Fruit fly (Drosophila melanogaster) whole organism, embryonic: ENCODE results near the gene CG10011.
A peak's percentile ranks its signal among the peaks of the same experiment; 100 is the strongest.

Experiments
- Abd-B ChIP-seq: fragments of 200-800 bp; sonication (Bioruptor generic); optimal IDR thresholded peaks from 2 replicates; lab custom pipeline; 2018; ENCODE audit warnings: missing biosample characterization, mild to moderate bottlenecking, missing genetic modification characterization, moderate library complexity
- Asciz ChIP-seq: fragments of 200-800 bp; sonication (Bioruptor generic); optimal IDR thresholded peaks from 2 replicates; lab custom pipeline; 2017; ENCODE audit warnings: missing biosample characterization, mild to moderate bottlenecking, missing genetic modification characterization, missing genetic modification reagents
- Awh ChIP-seq: fragments of 200-800 bp; sonication (Bioruptor generic); IDR thresholded peaks from 2 replicates; pipeline ENCODE4, ENCODE4 v1.3.6; 2022; ENCODE audit warnings: missing biosample characterization, missing genetic modification characterization
- C15 ChIP-seq: fragments of 200-800 bp; sonication (Bioruptor generic); IDR thresholded peaks from 3 replicates; pipeline ENCODE4 v1.3.6; 2022; ENCODE audit warnings: missing biosample characterization, missing genetic modification characterization
- CG11247 ChIP-seq: fragments of 200-800 bp; sonication (Bioruptor generic); IDR thresholded peaks from 2 replicates; pipeline ENCODE4 v1.3.6; 2022; ENCODE audit warnings: missing biosample characterization, missing genetic modification characterization
- CG11695 ChIP-seq: fragments of 200-800 bp; sonication (Bioruptor generic); IDR thresholded peaks from 3 replicates; pipeline ENCODE4 v1.3.6; 2022; ENCODE audit warnings: missing biosample characterization, missing genetic modification characterization
- CG12071 ChIP-seq: fragments of 200-800 bp; sonication (Bioruptor generic); optimal IDR thresholded peaks from 3 replicates; lab custom pipeline; 2018; ENCODE audit warnings: missing biosample characterization, mild to moderate bottlenecking, missing genetic modification characterization
- CG12155 ChIP-seq: fragments of 200-800 bp; sonication (Bioruptor generic); optimal IDR thresholded peaks from 3 replicates; lab custom pipeline; 2016; ENCODE audit warnings: missing biosample characterization, missing genetic modification characterization
- CG12219 ChIP-seq: fragments of 200-800 bp; sonication (Bioruptor generic); optimal IDR thresholded peaks from 3 replicates; lab custom pipeline; 2018; ENCODE audit warnings: missing biosample characterization, mild to moderate bottlenecking, missing genetic modification characterization
- CG12236 ChIP-seq: fragments of 200-800 bp; sonication (Bioruptor generic); optimal IDR thresholded peaks from 2 replicates; lab custom pipeline; 2016; ENCODE audit warnings: missing biosample characterization, missing genetic modification characterization
- CG12769 ChIP-seq: fragments of 200-800 bp; sonication (Bioruptor generic); optimal IDR thresholded peaks from 2 replicates; lab custom pipeline; 2019; ENCODE audit warnings: missing biosample characterization, mild to moderate bottlenecking, missing genetic modification characterization, moderate library complexity
- CG13424 ChIP-seq: fragments of 200-800 bp; sonication (Bioruptor generic); optimal IDR thresholded peaks from 2 replicates; lab custom pipeline; 2019; ENCODE audit warnings: missing biosample characterization, mild to moderate bottlenecking, missing genetic modification characterization, moderate library complexity
- CG13624 ChIP-seq: fragments of 200-800 bp; sonication (Bioruptor generic); optimal IDR thresholded peaks from 2 replicates; lab custom pipeline; 2016; ENCODE audit warnings: missing biosample characterization, missing genetic modification characterization
- CG15696 ChIP-seq: fragments of 200-800 bp; sonication (Bioruptor generic); optimal IDR thresholded peaks from 2 replicates; lab custom pipeline; 2019; ENCODE audit warnings: missing biosample characterization, mild to moderate bottlenecking, missing genetic modification characterization, moderate library complexity
- CG18011 ChIP-seq: fragments of 200-800 bp; sonication (Bioruptor generic); optimal IDR thresholded peaks from 2 replicates; lab custom pipeline; 2017; ENCODE audit warnings: missing biosample characterization, missing genetic modification characterization, mild to moderate bottlenecking, moderate library complexity, missing genotype
- CG2875 ChIP-seq: fragments of 200-800 bp; sonication (Bioruptor generic); optimal IDR thresholded peaks from 2 replicates; lab custom pipeline; 2017; ENCODE audit warnings: missing biosample characterization, mild to moderate bottlenecking, missing genetic modification characterization, missing genetic modification reagents
- CG32532 ChIP-seq: fragments of 200-800 bp; sonication (Bioruptor generic); IDR thresholded peaks from 2 replicates; pipeline ENCODE4 v1.3.6; 2022; ENCODE audit warnings: missing biosample characterization, missing genetic modification characterization
- CG3281 ChIP-seq: fragments of 200-800 bp; sonication (Bioruptor generic); optimal IDR thresholded peaks from 3 replicates; lab custom pipeline; 2017; ENCODE audit warnings: missing biosample characterization, mild to moderate bottlenecking, missing genetic modification characterization
- CG33213 ChIP-seq: fragments of 200-800 bp; sonication (Bioruptor generic); optimal IDR thresholded peaks from 3 replicates; lab custom pipeline; 2016; ENCODE audit warnings: missing biosample characterization, missing genetic modification characterization
- CG4328 ChIP-seq: fragments of 200-800 bp; sonication (Bioruptor generic); optimal IDR thresholded peaks from 3 replicates; lab custom pipeline; 2017; ENCODE audit warnings: missing biosample characterization, missing genetic modification reagents, missing genetic modification characterization
- CG4360 ChIP-seq: fragments of 200-800 bp; sonication (Bioruptor generic); IDR thresholded peaks from 2 replicates; pipeline ENCODE4 v1.3.6; 2022; ENCODE audit warnings: missing biosample characterization, missing genetic modification characterization
- CG6254 ChIP-seq: fragments of 200-800 bp; sonication (Bioruptor generic); optimal IDR thresholded peaks from 3 replicates; lab custom pipeline; 2017; ENCODE audit warnings: mild to moderate bottlenecking, missing biosample characterization, missing genetic modification reagents, missing genetic modification characterization
- CG7271 ChIP-seq: fragments of 200-800 bp; sonication (Bioruptor generic); optimal IDR thresholded peaks from 2 replicates; lab custom pipeline; 2018; ENCODE audit warnings: missing biosample characterization, mild to moderate bottlenecking, missing genetic modification characterization, moderate library complexity
- CG7786 ChIP-seq: fragments of 200-800 bp; sonication (Bioruptor generic); optimal IDR thresholded peaks from 2 replicates; lab custom pipeline; 2016; ENCODE audit warnings: missing biosample characterization, missing genetic modification characterization
- CTCF ChIP-seq: fragments of 200-800 bp; sonication (Bioruptor generic); optimal IDR thresholded peaks from 2 replicates; lab custom pipeline; 2017; ENCODE audit warnings: missing biosample characterization, mild to moderate bottlenecking, missing genetic modification characterization, moderate library complexity
- Dfd ChIP-seq, 2 experiments: fragments of >200 bp; optimal IDR thresholded peaks; 2 replicates each; lab custom pipeline; 2017; ENCODE audit warnings: missing biosample characterization in 2 of 2, missing genetic modification characterization in 2 of 2
- H2.0 ChIP-seq: fragments of 200-800 bp; sonication (Bioruptor generic); IDR thresholded peaks from 2 replicates; pipeline ENCODE4 v1.3.6; 2022; ENCODE audit warnings: missing biosample characterization, missing genetic modification characterization
- NK7.1 ChIP-seq: fragments of 200-800 bp; sonication (Bioruptor generic); optimal IDR thresholded peaks from 3 replicates; lab custom pipeline; 2016; ENCODE audit warnings: missing biosample characterization, missing genetic modification characterization
- Oaz ChIP-seq: fragments of 200-800 bp; sonication (Bioruptor generic); IDR thresholded peaks from 2 replicates; pipeline ENCODE4 v1.3.6; 2022; ENCODE audit warnings: missing biosample characterization, missing genetic modification characterization
- Ravus ChIP-seq: fragments of 200-800 bp; sonication (Bioruptor generic); IDR thresholded peaks from 2 replicates; pipeline ENCODE4 v1.3.6; 2022; ENCODE audit warnings: missing biosample characterization, missing genetic modification characterization
- Sin3A ChIP-seq: fragments of >200 bp; optimal IDR thresholded peaks from 2 replicates; lab custom pipeline; 2018
- Sox100B ChIP-seq: fragments of 200-800 bp; sonication (Bioruptor generic); optimal IDR thresholded peaks from 3 replicates; lab custom pipeline; 2018; ENCODE audit warnings: missing biosample characterization, mild to moderate bottlenecking, missing genetic modification characterization
- Vsx1 ChIP-seq: fragments of 200-800 bp; sonication (Bioruptor generic); optimal IDR thresholded peaks from 2 replicates; lab custom pipeline; 2017; ENCODE audit warnings: missing biosample characterization, mild to moderate bottlenecking, missing genetic modification characterization, missing genetic modification reagents
- ap ChIP-seq: fragments of 200-800 bp; sonication (Bioruptor generic); IDR thresholded peaks from 2 replicates; pipeline ENCODE4 v1.3.6; 2022; ENCODE audit warnings: missing biosample characterization, missing genetic modification characterization
- ash1 ChIP-seq: fragments of 200-800 bp; sonication (Bioruptor generic); optimal IDR thresholded peaks from 2 replicates; lab custom pipeline; 2018; ENCODE audit warnings: missing biosample characterization, mild to moderate bottlenecking, missing genetic modification characterization
- caup ChIP-seq: fragments of 200-800 bp; sonication (Bioruptor generic); optimal IDR thresholded peaks from 3 replicates; lab custom pipeline; 2017; ENCODE audit warnings: missing biosample characterization, mild to moderate bottlenecking, missing genetic modification characterization, moderate library complexity; ENCODE audit not compliant: severe bottlenecking
- croc ChIP-seq: fragments of 200-800 bp; sonication (Bioruptor generic); conservative IDR thresholded peaks from 3 replicates; pipeline ENCODE4 v1.3.6; 2022; ENCODE audit warnings: missing biosample characterization, missing genetic modification characterization
- crp ChIP-seq, 2 experiments: fragments of 200-800 bp; sonication (Bioruptor generic); optimal IDR thresholded peaks; 2 replicates in 1 of 2; 3 replicates in 1 of 2; lab custom pipeline; 2017; ENCODE audit warnings: missing biosample characterization in 2 of 2, missing genetic modification characterization in 2 of 2, mild to moderate bottlenecking in 1 of 2, moderate library complexity in 1 of 2
- dimm ChIP-seq: fragments of 200-800 bp; sonication (Bioruptor generic); IDR thresholded peaks from 2 replicates; pipeline ENCODE4 v1.3.6; 2022; ENCODE audit warnings: missing biosample characterization, missing genetic modification characterization
- dpn ChIP-seq, 2 experiments: fragments of 200-800 bp; sonication (Bioruptor generic); optimal IDR thresholded peaks; 3 replicates each; lab custom pipeline; 2016; ENCODE audit warnings: missing biosample characterization in 2 of 2, missing genetic modification characterization in 2 of 2
- dysf ChIP-seq: fragments of 200-800 bp; sonication (Bioruptor generic); IDR thresholded peaks from 3 replicates; pipeline ENCODE4 v1.3.6; 2022; ENCODE audit warnings: missing biosample characterization, missing genetic modification characterization
- fd3F ChIP-seq: fragments of 200-800 bp; sonication (Bioruptor generic); optimal IDR thresholded peaks from 2 replicates; lab custom pipeline; 2018; ENCODE audit warnings: missing biosample characterization, mild to moderate bottlenecking, missing genetic modification characterization, moderate library complexity
- fu2 ChIP-seq: fragments of 200-800 bp; sonication (Bioruptor generic); optimal IDR thresholded peaks from 2 replicates; lab custom pipeline; 2016; ENCODE audit warnings: missing biosample characterization, missing genetic modification characterization
- gro ChIP-seq: fragments of 200-800 bp; sonication (Bioruptor generic); optimal IDR thresholded peaks from 2 replicates; lab custom pipeline; 2016; ENCODE audit warnings: missing biosample characterization, missing genetic modification characterization
- h ChIP-seq: fragments of >200 bp; optimal IDR thresholded peaks from 2 replicates; lab custom pipeline; 2017
- insv ChIP-seq, 2 experiments: fragments of 200-800 bp; sonication (Bioruptor generic); optimal IDR thresholded peaks; 3 replicates each; lab custom pipeline; 2016 to 2018; ENCODE audit warnings: missing biosample characterization in 2 of 2, missing genetic modification characterization in 2 of 2
- lbe ChIP-seq: fragments of 200-800 bp; sonication (Bioruptor generic); optimal IDR thresholded peaks from 2 replicates; lab custom pipeline; 2016; ENCODE audit warnings: missing biosample characterization, mild to moderate bottlenecking, missing genetic modification characterization
- nau ChIP-seq: fragments of 200-800 bp; sonication (Bioruptor generic); optimal IDR thresholded peaks from 3 replicates; lab custom pipeline; 2017; ENCODE audit warnings: missing biosample characterization, mild to moderate bottlenecking, missing genetic modification characterization, missing genetic modification reagents
- pb ChIP-seq: fragments of 200-800 bp; sonication (Bioruptor generic); optimal IDR thresholded peaks from 3 replicates; lab custom pipeline; 2016; ENCODE audit warnings: missing biosample characterization, missing genetic modification characterization
- pnt ChIP-seq: fragments of 200-800 bp; sonication (Bioruptor generic); optimal IDR thresholded peaks from 3 replicates; lab custom pipeline; 2016; ENCODE audit warnings: missing biosample characterization, missing genetic modification characterization
- repo ChIP-seq: fragments of 200-800 bp; sonication (Bioruptor generic); optimal IDR thresholded peaks from 2 replicates; lab custom pipeline; 2016; ENCODE audit warnings: missing biosample characterization, missing genetic modification characterization
- wdn ChIP-seq: fragments of 200-800 bp; sonication (Bioruptor generic); IDR thresholded peaks from 2 replicates; pipeline ENCODE4 v1.3.6; 2022; ENCODE audit warnings: missing biosample characterization, missing genetic modification characterization
- z ChIP-seq: fragments of 200-800 bp; sonication (Bioruptor generic); IDR thresholded peaks from 3 replicates; pipeline ENCODE4 v1.3.6; 2022; ENCODE audit warnings: missing biosample characterization, missing genetic modification characterization

Gene CG10011

dm6 chr3R:28570805-28571204, 64.1 kb downstream of the CG10011 start (continued):
- TF ChIP-seq Dfd (GFP tag; optimal IDR thresholded peaks at IDR 0.05; lab: Kevin White, UChicago) (no peak), CG2875 (peak; percentile 21), Ravus (no peak), z (no peak), CG4360 (GFP tag; lab: Robert Waterston, UW) (no peak), fd3F (GFP tag; lab: Kevin White, UChicago) (peak; percentile 47), CG6254 (GFP tag; lab: Kevin White, UChicago) (peak; percentile 47), Sin3A (lab: Kevin White, UChicago) (no peak), CG32532 (GFP tag; lab: Robert Waterston, UW) (no peak), CG3281 (GFP tag; lab: Kevin White, UChicago) (peak; percentile 60), repo (no peak), Abd-B (GFP tag; lab: Kevin White, UChicago) (no peak), H2.0 (GFP tag; lab: Robert Waterston, UW) (no peak), lbe (GFP tag; lab: Kevin White, UChicago) (no peak), CTCF (GFP tag; lab: Kevin White, UChicago) (no peak), ash1 (no peak), CG12769 (tag; lab: Kevin White, UChicago) (peak; percentile 72), Oaz (GFP tag; lab: Robert Waterston, UW) (no peak), gro (GFP tag; lab: Kevin White, UChicago) (no peak), CG11695 (GFP tag; lab: Robert Waterston, UW) (0 out of 3 replicates have a peak, but pooled peaks have one; percentile 15), C15 (no peak), CG11247 (GFP tag; lab: Robert Waterston, UW) (no peak), Asciz (peak; percentile 64), insv (GFP tag; optimal IDR thresholded peaks at IDR 0.05; lab: Kevin White, UChicago) (no peak), CG13624 (GFP tag; lab: Kevin White, UChicago) (no peak), CG4328 (GFP tag; lab: Kevin White, UChicago) (no peak), Awh (GFP tag; lab: Robert Waterston, UW) (no peak), Sox100B (peak; percentile 57), CG7786 (GFP tag; lab: Kevin White, UChicago) (no peak), pnt (GFP tag; lab: Kevin White, UChicago) (no peak), CG13424 (tag; lab: Kevin White, UChicago) (peak; percentile 6), pb (GFP tag; lab: Kevin White, UChicago) (no peak), CG12155 (GFP tag; lab: Kevin White, UChicago) (no peak), fu2 (no peak), dimm (GFP tag; lab: Robert Waterston, UW) (no peak), CG18011 (no peak), ap (GFP tag; lab: Robert Waterston, UW) (no peak), CG12071 (GFP tag; lab: Kevin White, UChicago) (peak; percentile 72), NK7.1 (GFP tag; lab: Kevin White, UChicago) (no peak), crp (GFP tag; optimal IDR thresholded peaks at IDR 0.05; lab: Kevin White, UChicago) (no peak), h (no peak), CG15696 (tag; lab: Kevin White, UChicago) (peak; percentile 53), caup (GFP tag; lab: Kevin White, UChicago) (peak; percentile 65), CG12236 (GFP tag; lab: Kevin White, UChicago) (no peak), Vsx1 (GFP tag; lab: Kevin White, UChicago) (peak; percentile 56), CG12219 (GFP tag; lab: Kevin White, UChicago) (peak; percentile 43), CG7271 (no peak), wdn (GFP tag; lab: Robert Waterston, UW) (no peak), dysf (GFP tag; lab: Robert Waterston, UW) (no peak), nau (GFP tag; lab: Kevin White, UChicago) (peak; percentile 64), CG33213 (GFP tag; lab: Kevin White, UChicago) (no peak), croc (GFP tag; lab: Robert Waterston, UW) (no peak), dpn (GFP tag; optimal IDR thresholded peaks at IDR 0.05; lab: Kevin White, UChicago) (peak in 1 of 2 experiments; percentile 3)
